Fruit fly (Drosophila melanogaster): ENCODE results near the gene CG14322.

CG14322 gene

DNA sequence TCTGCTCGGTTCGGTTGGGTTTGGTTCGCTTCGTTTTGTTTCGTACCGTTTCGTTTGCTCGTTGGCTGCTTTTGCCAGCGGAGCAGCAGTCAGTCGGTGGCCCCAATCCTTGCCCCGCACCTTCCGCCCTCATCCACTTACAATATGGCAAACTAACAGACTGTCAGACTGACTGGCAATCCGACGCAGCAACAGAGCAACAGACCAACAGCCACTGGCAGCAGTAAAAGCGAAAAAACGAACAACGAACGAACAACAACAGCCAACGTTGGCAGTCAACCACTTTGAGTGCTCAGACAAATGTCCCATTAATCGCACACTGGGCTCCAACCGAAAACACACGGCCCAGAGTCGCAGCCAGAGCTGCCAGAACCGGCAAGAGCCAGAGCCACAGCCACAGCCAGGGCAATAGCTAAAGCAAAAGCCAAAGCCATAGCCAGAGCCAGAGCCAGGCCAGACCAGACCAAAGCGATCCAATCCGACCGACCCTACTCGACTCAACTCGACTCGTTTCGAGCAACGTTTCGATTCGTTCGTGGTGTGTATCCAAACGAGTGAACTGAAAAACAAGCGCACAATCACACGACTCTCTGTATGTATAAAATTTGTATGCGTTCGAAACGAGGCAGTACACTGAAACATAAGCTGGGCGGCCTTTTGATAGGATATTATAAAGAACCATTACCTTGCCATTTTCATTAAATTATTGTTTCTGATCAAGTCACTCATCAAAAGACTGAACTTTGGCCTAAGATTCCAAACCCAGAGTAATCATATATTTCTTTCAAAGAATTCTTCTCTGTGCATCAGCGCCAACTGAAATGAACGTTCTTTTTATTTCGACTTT, 56.4 kb downstream of the CG14322 start (continued):
- TF ChIP-seq CG3847 (GFP tag; IDR thresholded peaks at IDR 0.05) (peak; percentile 98), CG17829 (tag; optimal IDR thresholded peaks at IDR 0.05) (peak; percentile 99), mld (GFP tag; IDR thresholded peaks at IDR 0.05; ENCODE audit: partially characterized antibody) (no peak), ash1 (GFP tag; optimal IDR thresholded peaks at IDR 0.05) (peak; percentile 80), Hsf (GFP tag; optimal IDR thresholded peaks at IDR 0.05) (peak; percentile 99), Ptx1 (GFP tag; IDR thresholded peaks at IDR 0.05) (peak; percentile 99), Sry-δ (GFP tag; optimal IDR thresholded peaks at IDR 0.05) (peak; percentile 79), CG9437 (GFP tag; optimal IDR thresholded peaks at IDR 0.05) (peak; percentile 96), CG15269 (tag; optimal IDR thresholded peaks at IDR 0.05) (peak; percentile 99), Hr3 (GFP tag; optimal IDR thresholded peaks at IDR 0.05) (peak; percentile 99), TFAM (GFP tag; optimal IDR thresholded peaks at IDR 0.05) (peak; percentile 92), CG6654 (GFP tag; optimal IDR thresholded peaks at IDR 0.05) (peak; percentile 94), tgo (GFP tag; IDR thresholded peaks at IDR 0.05) (peak; percentile 99), CG10959 (GFP tag; IDR thresholded peaks at IDR 0.05) (peak; percentile 96), CG4282 (GFP tag; optimal IDR thresholded peaks at IDR 0.05) (peak; percentile 97), HLH4C (GFP tag; IDR thresholded peaks at IDR 0.05; ENCODE audit: partially characterized antibody) (no peak), Stat92E (GFP tag; optimal IDR thresholded peaks at IDR 0.05) (peak in 1 of 3 experiments; percentile 96), otp (GFP tag; IDR thresholded peaks at IDR 0.05) (peak; percentile 99), Ravus (GFP tag; IDR thresholded peaks at IDR 0.05) (peak; percentile 98), Hey (tag; optimal IDR thresholded peaks at IDR 0.05) (peak; percentile 80), pros (GFP tag; optimal IDR thresholded peaks at IDR 0.05) (peak; percentile 23), run (tag; optimal IDR thresholded peaks at IDR 0.05) (peak; percentile 98), lab (GFP tag; optimal IDR thresholded peaks at IDR 0.05) (peak; percentile 99), fd102C (GFP tag; optimal IDR thresholded peaks at IDR 0.05) (peak; percentile 76), CG43689 (GFP tag; IDR thresholded peaks at IDR 0.05) (peak; percentile 98), Dek (tag; optimal IDR thresholded peaks at IDR 0.05) (peak; percentile 98), pzg (GFP tag; optimal IDR thresholded peaks at IDR 0.05) (peak; percentile 25), HLHmδ (GFP tag; optimal IDR thresholded peaks at IDR 0.05) (no peak), insv (GFP tag; optimal IDR thresholded peaks at IDR 0.05) (peak; percentile 68 to 72), ATbp (GFP tag; optimal IDR thresholded peaks at IDR 0.05) (peak; percentile 99), Dip2 (GFP tag; IDR thresholded peaks at IDR 0.05) (peak; percentile 70), Poxn (GFP tag; IDR thresholded peaks at IDR 0.05) (peak; percentile 98), Hr39 (optimal IDR thresholded peaks at IDR 0.05) (no peak), CG10565 (GFP tag; optimal IDR thresholded peaks at IDR 0.05) (peak; percentile 98), bbx (GFP tag; IDR thresholded peaks at IDR 0.05; ENCODE audit: partially characterized antibody) (no peak), sens (GFP tag) (peak; percentile 100), CG17568 (GFP tag; optimal IDR thresholded peaks at IDR 0.05) (peak; percentile 98), inv (GFP tag; IDR thresholded peaks at IDR 0.05; ENCODE audit: partially characterized antibody) (no peak), ham (GFP tag; IDR thresholded peaks at IDR 0.05) (peak; percentile 96), CG16815 (GFP tag; optimal IDR thresholded peaks at IDR 0.05) (peak; percentile 98), bowl (GFP tag; IDR thresholded peaks at IDR 0.05) (peak; percentile 97), org-1 (GFP tag; optimal IDR thresholded peaks at IDR 0.05) (peak; percentile 99), CTCF (GFP tag; optimal IDR thresholded peaks at IDR 0.05) (peak; percentile 78), CG2202 (tag; optimal IDR thresholded peaks at IDR 0.05) (peak; percentile 98), CG5180 (GFP tag; optimal IDR thresholded peaks at IDR 0.05) (peak; percentile 97), CG8924 (tag; optimal IDR thresholded peaks at IDR 0.05) (peak; percentile 99), kah (GFP tag; optimal IDR thresholded peaks at IDR 0.05) (peak; percentile 90), CG34224 (GFP tag; IDR thresholded peaks at IDR 0.05; ENCODE audit: partially characterized antibody) (no peak), CG10209 (GFP tag; optimal IDR thresholded peaks at IDR 0.05) (peak; percentile 99)
